Fruit fly (Drosophila melanogaster) whole organism, prepupa: ENCODE results near the gene CG11726.

Source experiments
- Blimp-1 ChIP-seq: fragments of 200-800 bp; sonication (Bioruptor generic); optimal IDR thresholded peaks from 3 replicates; lab custom pipeline; 2017; ENCODE audit warnings: missing biosample characterization, missing genetic modification characterization, mild to moderate bottlenecking, moderate library complexity, missing genetic modification reagents
- CG10631 ChIP-seq: fragments of 200-800 bp; sonication (Bioruptor generic); optimal IDR thresholded peaks from 2 replicates; lab custom pipeline; 2016; ENCODE audit warnings: missing biosample characterization, missing genetic modification characterization
- CG10669 ChIP-seq: fragments of 200-800 bp; sonication (Bioruptor generic); optimal IDR thresholded peaks from 3 replicates; lab custom pipeline; 2018; ENCODE audit warnings: missing biosample characterization, mild to moderate bottlenecking, missing genetic modification characterization, moderate library complexity
- CG11762 ChIP-seq: fragments of 200-800 bp; sonication (Bioruptor generic); optimal IDR thresholded peaks from 3 replicates; lab custom pipeline; 2016; ENCODE audit warnings: missing biosample characterization, missing genetic modification characterization; ENCODE audit not compliant: insufficient read depth
- CG11902 ChIP-seq: fragments of 200-800 bp; sonication (Bioruptor generic); optimal IDR thresholded peaks from 3 replicates; lab custom pipeline; 2016; ENCODE audit warnings: missing biosample characterization, missing genetic modification characterization
- CG15336 ChIP-seq: fragments of 200-800 bp; sonication (Bioruptor generic); IDR thresholded peaks from 2 replicates; pipeline ENCODE4 v1.3.6; 2022; ENCODE audit warnings: missing biosample characterization, missing genetic modification characterization
- CG16779 ChIP-seq: fragments of 200-800 bp; sonication (Bioruptor generic); optimal IDR thresholded peaks from 3 replicates; lab custom pipeline; 2017; ENCODE audit warnings: missing biosample characterization, mild to moderate bottlenecking, missing genetic modification characterization
- CG3032 ChIP-seq: fragments of 200-800 bp; optimal IDR thresholded peaks from 2 replicates; lab custom pipeline; 2019; ENCODE audit warnings: missing biosample characterization, mild to moderate bottlenecking, missing genetic modification characterization, moderate library complexity
- CG31627 ChIP-seq: fragments of 200-800 bp; sonication (Bioruptor generic); optimal IDR thresholded peaks from 3 replicates; lab custom pipeline; 2016; ENCODE audit warnings: missing biosample characterization, missing genetic modification characterization
- CG32006 ChIP-seq: fragments of 200-800 bp; sonication (Bioruptor generic); optimal IDR thresholded peaks from 3 replicates; lab custom pipeline; 2017; ENCODE audit warnings: missing biosample characterization, mild to moderate bottlenecking, missing genetic modification characterization
- CG34406 ChIP-seq: fragments of 200-800 bp; sonication (Bioruptor generic); optimal IDR thresholded peaks from 3 replicates; lab custom pipeline; 2016; ENCODE audit warnings: missing biosample characterization, missing genetic modification characterization
- CG3919 ChIP-seq: fragments of 200-800 bp; sonication (Bioruptor generic); optimal IDR thresholded peaks from 3 replicates; lab custom pipeline; 2016; ENCODE audit warnings: missing biosample characterization, missing genetic modification characterization
- CG4318 ChIP-seq: fragments of 200-800 bp; sonication (Bioruptor generic); optimal IDR thresholded peaks from 3 replicates; lab custom pipeline; 2017; ENCODE audit warnings: missing biosample characterization, mild to moderate bottlenecking, missing genetic modification characterization
- CG6163 ChIP-seq: fragments of 200-800 bp; sonication (Bioruptor generic); IDR thresholded peaks from 3 replicates; pipeline ENCODE4 v1.3.6; 2022; ENCODE audit warnings: missing biosample characterization, missing genetic modification characterization
- CG6276 ChIP-seq: fragments of 200-800 bp; sonication (Bioruptor generic); optimal IDR thresholded peaks from 2 replicates; lab custom pipeline; 2017; ENCODE audit warnings: missing biosample characterization, mild to moderate bottlenecking, missing genetic modification characterization
- CG6792 ChIP-seq: fragments of 200-800 bp; sonication (Bioruptor generic); optimal IDR thresholded peaks from 3 replicates; lab custom pipeline; 2016; ENCODE audit warnings: missing biosample characterization, missing genetic modification characterization
- CG6808 ChIP-seq: fragments of 200-800 bp; sonication (Bioruptor generic); optimal IDR thresholded peaks from 3 replicates; lab custom pipeline; 2017; ENCODE audit warnings: missing biosample characterization, missing genetic modification characterization, mild to moderate bottlenecking, moderate library complexity, missing genetic modification reagents
- CG6854 ChIP-seq: fragments of 200-800 bp; sonication (Bioruptor generic); optimal IDR thresholded peaks from 2 replicates; lab custom pipeline; 2017; ENCODE audit warnings: missing biosample characterization, mild to moderate bottlenecking, missing genetic modification characterization
- CG7368 ChIP-seq: fragments of 200-800 bp; sonication (Bioruptor generic); optimal IDR thresholded peaks from 3 replicates; lab custom pipeline; 2016; ENCODE audit warnings: missing biosample characterization, missing genetic modification characterization
- CG8119 ChIP-seq: fragments of 200-800 bp; sonication (Bioruptor generic); IDR thresholded peaks from 3 replicates; pipeline ENCODE4 v1.3.6; 2022; ENCODE audit warnings: missing biosample characterization, missing genetic modification characterization
- CG8319 ChIP-seq: fragments of 200-800 bp; sonication (Bioruptor generic); optimal IDR thresholded peaks from 3 replicates; lab custom pipeline; 2016; ENCODE audit warnings: missing biosample characterization, missing genetic modification characterization
- CG9139 ChIP-seq: fragments of 200-800 bp; sonication (Bioruptor generic); optimal IDR thresholded peaks from 3 replicates; lab custom pipeline; 2017; ENCODE audit warnings: missing biosample characterization, mild to moderate bottlenecking, missing genetic modification characterization
- Eip75B ChIP-seq: fragments of 200-800 bp; sonication (Bioruptor generic); optimal IDR thresholded peaks from 3 replicates; lab custom pipeline; 2016; ENCODE audit warnings: missing biosample characterization, missing genetic modification characterization
- Eip78C ChIP-seq: fragments of 200-800 bp; sonication (Bioruptor generic); peaks from one replicate; lab custom pipeline; 2016; ENCODE audit warnings: missing biosample characterization, missing genetic modification characterization
- Eip93F ChIP-seq: fragments of 200-800 bp; sonication (Bioruptor generic); optimal IDR thresholded peaks from 2 replicates; lab custom pipeline; 2016; ENCODE audit warnings: missing biosample characterization, mild to moderate bottlenecking, missing genetic modification characterization
- Ets21C ChIP-seq: fragments of 200-800 bp; sonication (Bioruptor generic); optimal IDR thresholded peaks from 3 replicates; lab custom pipeline; 2016; ENCODE audit warnings: missing biosample characterization, missing genetic modification characterization
- Hr38 ChIP-seq: sonication (Bioruptor generic); optimal IDR thresholded peaks from 2 replicates; lab custom pipeline; 2016; ENCODE audit warnings: missing biosample characterization, missing genetic modification characterization
- Hr39 ChIP-seq: fragments of 200-800 bp; sonication (Bioruptor generic); optimal IDR thresholded peaks from 2 replicates; lab custom pipeline; 2016; ENCODE audit warnings: missing biosample characterization, missing genetic modification characterization
- Hr4 ChIP-seq: fragments of 200-800 bp; sonication (Bioruptor generic); optimal IDR thresholded peaks from 3 replicates; lab custom pipeline; 2016; ENCODE audit warnings: missing biosample characterization, missing genetic modification characterization
- Lpt ChIP-seq: fragments of 200-800 bp; sonication (Bioruptor generic); optimal IDR thresholded peaks from 3 replicates; lab custom pipeline; 2016; ENCODE audit warnings: missing biosample characterization, missing genetic modification characterization
- OdsH ChIP-seq: fragments of 200-800 bp; sonication (Bioruptor generic); optimal IDR thresholded peaks from 3 replicates; lab custom pipeline; 2016; ENCODE audit warnings: missing biosample characterization, missing genetic modification characterization
- Smox ChIP-seq: fragments of 200-800 bp; sonication (Bioruptor generic); optimal IDR thresholded peaks from 3 replicates; lab custom pipeline; 2016; ENCODE audit warnings: missing biosample characterization, missing genetic modification characterization
- Sox102F ChIP-seq: fragments of 200-800 bp; sonication (Bioruptor generic); optimal IDR thresholded peaks from 2 replicates; lab custom pipeline; 2016; ENCODE audit warnings: missing biosample characterization, mild to moderate bottlenecking, missing genetic modification characterization
- Sox14 ChIP-seq: fragments of 200-800 bp; sonication (Bioruptor generic); optimal IDR thresholded peaks from 3 replicates; lab custom pipeline; 2016; ENCODE audit warnings: missing biosample characterization, missing genetic modification characterization
- Sox15 ChIP-seq: fragments of 200-800 bp; sonication (Bioruptor generic); optimal IDR thresholded peaks from 3 replicates; lab custom pipeline; 2016; ENCODE audit warnings: missing biosample characterization, missing genetic modification characterization
- achi ChIP-seq: fragments of 200-800 bp; sonication (Bioruptor generic); optimal IDR thresholded peaks from 3 replicates; lab custom pipeline; 2016; ENCODE audit warnings: missing biosample characterization, missing genetic modification characterization
- acj6 ChIP-seq: fragments of 200-800 bp; sonication (Bioruptor generic); optimal IDR thresholded peaks from 3 replicates; lab custom pipeline; 2016; ENCODE audit warnings: missing biosample characterization, missing genetic modification characterization
- dac ChIP-seq: fragments of 200-800 bp; sonication (Bioruptor generic); optimal IDR thresholded peaks from 2 replicates; lab custom pipeline; 2017; ENCODE audit warnings: missing biosample characterization, mild to moderate bottlenecking, missing genetic modification characterization
- dsx ChIP-seq: fragments of 200-800 bp; optimal IDR thresholded peaks from 3 replicates; lab custom pipeline; 2019; ENCODE audit warnings: missing biosample characterization, mild to moderate bottlenecking, missing genetic modification characterization, moderate library complexity; ENCODE audit not compliant: poor library complexity, severe bottlenecking
- esn ChIP-seq: fragments of 200-800 bp; sonication (Bioruptor generic); optimal IDR thresholded peaks from 2 replicates; lab custom pipeline; 2016; ENCODE audit warnings: missing biosample characterization, mild to moderate bottlenecking, missing genetic modification characterization, moderate library complexity
- fd59A ChIP-seq: fragments of 200-800 bp; sonication (Bioruptor generic); optimal IDR thresholded peaks from 2 replicates; lab custom pipeline; 2017; ENCODE audit warnings: missing biosample characterization, mild to moderate bottlenecking, missing genetic modification characterization, missing genetic modification reagents
- fkh ChIP-seq: fragments of 200-800 bp; sonication (Bioruptor generic); optimal IDR thresholded peaks from 3 replicates; lab custom pipeline; 2017; ENCODE audit warnings: missing biosample characterization, mild to moderate bottlenecking, missing genetic modification characterization, moderate library complexity
- lz ChIP-seq: fragments of 200-800 bp; sonication (Bioruptor generic); optimal IDR thresholded peaks from 3 replicates; lab custom pipeline; 2016; ENCODE audit warnings: missing biosample characterization, missing genetic modification characterization
- pdm3 ChIP-seq: fragments of 200-800 bp; sonication (Bioruptor generic); optimal IDR thresholded peaks from 3 replicates; lab custom pipeline; 2016; ENCODE audit warnings: missing biosample characterization, missing genetic modification characterization
- salr ChIP-seq, 2 experiments: fragments of 200-800 bp; sonication (Bioruptor generic); optimal IDR thresholded peaks; 3 replicates each; lab custom pipeline; 2016 to 2018; ENCODE audit warnings: missing biosample characterization in 2 of 2, missing genetic modification characterization in 2 of 2, mild to moderate bottlenecking in 1 of 2
- spab ChIP-seq: fragments of 200-800 bp; sonication (Bioruptor generic); optimal IDR thresholded peaks from 2 replicates; lab custom pipeline; 2017; ENCODE audit warnings: missing biosample characterization, mild to moderate bottlenecking, missing genetic modification characterization, missing genetic modification reagents
- svp ChIP-seq: fragments of 200-800 bp; sonication (Bioruptor generic); peaks from one replicate; lab custom pipeline; 2016; ENCODE audit warnings: missing biosample characterization, missing genetic modification characterization
- topi ChIP-seq: fragments of 200-800 bp; sonication (Bioruptor generic); optimal IDR thresholded peaks from 3 replicates; lab custom pipeline; 2016; ENCODE audit warnings: missing biosample characterization, missing genetic modification characterization
- vri ChIP-seq: fragments of 200-800 bp; sonication (Bioruptor generic); optimal IDR thresholded peaks from 3 replicates; lab custom pipeline; 2016; ENCODE audit warnings: missing biosample characterization, mild to moderate bottlenecking, missing genetic modification characterization

The CG11726 gene

dm6 chr3L:11348971-11349907 lies 45.3 kb upstream of the CG11726 start:
- peak; percentile 89 for TF ChIP-seq CG3032 (tag; lab: Kevin White, UChicago)
- TF ChIP-seq CG11762 (GFP tag; lab: Kevin White, UChicago): peak; percentile 69
- TF ChIP-seq CG15336 (GFP tag; lab: Robert Waterston, UW): peak; percentile 97
- TF ChIP-seq Eip78C (GFP tag; lab: Kevin White, UChicago): peak; percentile 94
- peak; percentile 83 for TF ChIP-seq CG6808
- peak; percentile 70 for TF ChIP-seq Sox15
- peak; percentile 92 for TF ChIP-seq CG6276 (GFP tag; lab: Kevin White, UChicago)
- TF ChIP-seq fkh (GFP tag; lab: Kevin White, UChicago): no peak
- peak; percentile 11 for TF ChIP-seq CG6854
- TF ChIP-seq CG8319 (GFP tag; lab: Kevin White, UChicago): peak; percentile 47
- no peak for TF ChIP-seq CG7368 (GFP tag; lab: Kevin White, UChicago)
- TF ChIP-seq CG3919 (GFP tag; lab: Kevin White, UChicago): peak; percentile 75
- peak; percentile 90 for TF ChIP-seq CG6163 (GFP tag; lab: Robert Waterston, UW)
- TF ChIP-seq CG32006: peak; percentile 96
- TF ChIP-seq spab: peak; percentile 89
- TF ChIP-seq CG4318 (GFP tag; lab: Kevin White, UChicago): peak; percentile 90
- TF ChIP-seq CG31627: peak; percentile 2
- peak; percentile 79 for TF ChIP-seq Hr4 (GFP tag; lab: Kevin White, UChicago)
- peak; percentile 65 to 66 for TF ChIP-seq salr (GFP tag; optimal IDR thresholded peaks at IDR 0.05; lab: Kevin White, UChicago)
- TF ChIP-seq acj6 (GFP tag; lab: Kevin White, UChicago): peak; percentile 81
- peak; percentile 57 for TF ChIP-seq svp (GFP tag; lab: Kevin White, UChicago)
- TF ChIP-seq OdsH: peak; percentile 81
- TF ChIP-seq Hr39 (GFP tag; lab: Kevin White, UChicago): no peak
- TF ChIP-seq topi: peak; percentile 35
- peak; percentile 52 for TF ChIP-seq lz (GFP tag; lab: Kevin White, UChicago)
- peak; percentile 63 for TF ChIP-seq Blimp-1 (GFP tag; lab: Kevin White, UChicago)
- peak; percentile 33 for TF ChIP-seq Eip75B (GFP tag; lab: Kevin White, UChicago)
- peak; percentile 85 for TF ChIP-seq CG10669
- TF ChIP-seq Eip93F (GFP tag; lab: Kevin White, UChicago): no peak
- TF ChIP-seq CG16779 (tag; lab: Kevin White, UChicago): peak; percentile 91
- peak; percentile 22 for TF ChIP-seq vri (GFP tag; lab: Kevin White, UChicago)
- TF ChIP-seq pdm3: peak; percentile 68
- TF ChIP-seq Lpt: peak; percentile 36
- TF ChIP-seq Sox14 (GFP tag; lab: Kevin White, UChicago): peak; percentile 40
- TF ChIP-seq CG9139 (GFP tag; lab: Kevin White, UChicago): peak; percentile 80
- TF ChIP-seq CG10631 (GFP tag; lab: Kevin White, UChicago): peak; percentile 76
- peak; percentile 79 for TF ChIP-seq dsx (GFP tag; lab: Kevin White, UChicago)
- TF ChIP-seq fd59A (GFP tag; lab: Kevin White, UChicago): peak; percentile 83
- TF ChIP-seq CG11902 (GFP tag; lab: Kevin White, UChicago): peak; percentile 39
- peak; percentile 98 for TF ChIP-seq CG8119 (GFP tag; lab: Robert Waterston, UW)
- TF ChIP-seq esn (GFP tag; lab: Kevin White, UChicago): peak; percentile 69
- peak; percentile 92 for TF ChIP-seq CG34406 (GFP tag; lab: Kevin White, UChicago)
- peak; percentile 44 for TF ChIP-seq Smox (GFP tag; lab: Kevin White, UChicago)
- TF ChIP-seq Sox102F (GFP tag; lab: Kevin White, UChicago): peak; percentile 56
- TF ChIP-seq CG6792 (GFP tag; lab: Kevin White, UChicago): peak; percentile 70
- TF ChIP-seq Ets21C (GFP tag; lab: Kevin White, UChicago): no peak
- TF ChIP-seq achi (GFP tag; lab: Kevin White, UChicago): peak; percentile 88
- peak; percentile 64 for TF ChIP-seq dac (GFP tag; lab: Kevin White, UChicago)
- TF ChIP-seq Hr38: no peak
